Worm (Caenorhabditis elegans) whole organism, mixed stage, embryonic: Measurements from ENCODE around the gene H27A22.1.

Experiments used
- M03D4.4 ChIP-seq: sonication (generic microtip); optimal IDR thresholded peaks from 2 replicates; lab custom pipeline; 2017; ENCODE audit warnings: mild to moderate bottlenecking, missing genetic modification characterization, missing compliant biosample characterization
- blmp-1 ChIP-seq: fragments of 150-350 bp; optimal IDR thresholded peaks from 2 replicates; lab custom pipeline; 2014; ENCODE audit warnings: missing biosample characterization, missing genetic modification characterization
- drap-1 ChIP-seq: fragments of 200-800 bp; sonication (Bioruptor generic); optimal IDR thresholded peaks from 3 replicates; lab custom pipeline; 2018; ENCODE audit warnings: mild to moderate bottlenecking, missing genetic modification characterization, missing compliant biosample characterization
- lsy-2 ChIP-seq: fragments of 150-350 bp; optimal IDR thresholded peaks from 2 replicates; lab custom pipeline; 2014; ENCODE audit warnings: missing biosample characterization, missing genetic modification characterization
- mab-5 ChIP-seq: fragments of 150-350 bp; optimal IDR thresholded peaks from 2 replicates; lab custom pipeline; 2014; ENCODE audit warnings: missing biosample characterization, missing genetic modification characterization
- nhr-12 ChIP-seq: fragments of 150-350 bp; optimal IDR thresholded peaks from 2 replicates; lab custom pipeline; 2014; ENCODE audit warnings: missing biosample characterization, missing genetic modification characterization
- nhr-237 ChIP-seq: fragments of 150-350 bp; optimal IDR thresholded peaks from 2 replicates; lab custom pipeline; 2014; ENCODE audit warnings: missing biosample characterization, missing genetic modification characterization
- nhr-28 ChIP-seq: fragments of 150-350 bp; optimal IDR thresholded peaks from 2 replicates; lab custom pipeline; 2014; ENCODE audit warnings: missing biosample characterization, missing genetic modification characterization
- nhr-76 ChIP-seq: sonication (generic microtip); optimal IDR thresholded peaks from 2 replicates; lab custom pipeline; 2017; ENCODE audit warnings: missing biosample characterization, missing genetic modification characterization
- sem-2 ChIP-seq: fragments of 200-800 bp; sonication (Bioruptor generic); optimal IDR thresholded peaks from 2 replicates; lab custom pipeline; 2018; ENCODE audit warnings: mild to moderate bottlenecking, missing genetic modification characterization, missing compliant biosample characterization
- sptf-1 ChIP-seq: sonication (generic microtip); optimal IDR thresholded peaks from 2 replicates; lab custom pipeline; 2017; ENCODE audit warnings: mild to moderate bottlenecking, missing genetic modification characterization, moderate library complexity, missing compliant biosample characterization
- unc-39 ChIP-seq: fragments of 150-350 bp; optimal IDR thresholded peaks from 2 replicates; lab custom pipeline; 2014; ENCODE audit warnings: missing biosample characterization, missing genetic modification characterization
- ztf-11 ChIP-seq: fragments of 150-350 bp; optimal IDR thresholded peaks from 2 replicates; lab custom pipeline; 2014; ENCODE audit warnings: missing biosample characterization, missing genetic modification characterization

DNA sequence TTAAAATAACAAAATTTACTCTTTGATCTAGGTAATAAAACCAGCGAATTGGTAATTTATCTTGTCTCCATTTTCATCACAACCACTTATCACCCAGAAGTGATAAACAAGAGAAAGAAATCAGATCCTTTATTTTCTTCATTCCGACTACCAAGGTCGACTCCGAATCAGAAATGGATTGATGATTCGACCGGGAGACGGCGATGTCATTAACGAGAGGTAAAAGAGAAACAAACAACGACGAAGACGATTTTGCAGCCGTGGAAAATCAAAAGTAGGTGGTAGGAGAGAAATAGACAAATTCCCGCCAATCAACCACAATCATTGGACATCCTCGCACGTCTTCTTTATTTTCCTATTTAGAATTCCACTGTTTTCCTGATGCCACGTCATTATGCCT lies 45.3 kb upstream of the H27A22.1 start:
- TF ChIP-seq sptf-1 (no peak), nhr-12 (tag; lab: Kevin White, UChicago) (no peak), lsy-2 (tag; lab: Kevin White, UChicago) (no peak), nhr-237 (tag; lab: Kevin White, UChicago) (no peak), blmp-1 (tag; lab: Kevin White, UChicago) (no peak), nhr-28 (tag; lab: Kevin White, UChicago) (no peak), sem-2 (GFP tag; lab: Kevin White, UChicago) (no peak), nhr-76 (no peak), mab-5 (tag; lab: Kevin White, UChicago) (no peak), ztf-11 (tag; lab: Kevin White, UChicago) (no peak), drap-1 (no peak), M03D4.4 (tag; lab: Kevin White, UChicago) (no peak), unc-39 (no peak)
